Worm (Caenorhabditis elegans) whole organism, L3 larva: ENCODE data around the gene osm-3.

Experiments
- ZK546.5 ChIP-seq: sonication (generic microtip); optimal IDR thresholded peaks from 2 replicates; lab custom pipeline; 2017; ENCODE audit warnings: missing biosample characterization, missing genetic modification characterization
- ama-1 ChIP-seq: fragments of 150-350 bp; optimal IDR thresholded peaks from 2 replicates; lab custom pipeline; 2018
- daf-12 ChIP-seq: fragments of 150-350 bp; optimal IDR thresholded peaks from 2 replicates; lab custom pipeline; 2014; ENCODE audit warnings: missing biosample characterization, missing genetic modification reagents, missing genetic modification characterization
- elt-1 ChIP-seq: fragments of 150-350 bp; optimal IDR thresholded peaks from 2 replicates; lab custom pipeline; 2014; ENCODE audit warnings: missing biosample characterization, missing genetic modification characterization
- elt-2 ChIP-seq: sonication (generic microtip); optimal IDR thresholded peaks from 2 replicates; lab custom pipeline; 2016; ENCODE audit warnings: missing genetic modification reagents, mild to moderate bottlenecking, missing genetic modification characterization, missing compliant biosample characterization
- lin-15B ChIP-seq: fragments of 150-350 bp; optimal IDR thresholded peaks from 2 replicates; lab custom pipeline; 2014; ENCODE audit warnings: missing biosample characterization, missing genetic modification characterization
- nhr-43 ChIP-seq: sonication (generic microtip); optimal IDR thresholded peaks from 2 replicates; lab custom pipeline; 2016; ENCODE audit warnings: mild to moderate bottlenecking, missing genetic modification characterization, missing compliant biosample characterization; ENCODE audit not compliant: poor library complexity, severe bottlenecking
- nhr-76 ChIP-seq: fragments of 150-350 bp; sonication (generic microtip); optimal IDR thresholded peaks from 5 replicates; lab custom pipeline; 2014; ENCODE audit warnings: missing biosample characterization, missing genetic modification characterization
- pha-4 ChIP-seq: fragments of 150-350 bp; optimal IDR thresholded peaks from 2 replicates; lab custom pipeline; 2014; ENCODE audit warnings: missing biosample characterization, missing genetic modification reagents, missing genetic modification characterization
- snpc-4 ChIP-seq: fragments of 150-350 bp; optimal IDR thresholded peaks from 2 replicates; lab custom pipeline; 2014; ENCODE audit warnings: missing biosample characterization, missing genetic modification characterization
- ztf-11 ChIP-seq: fragments of 150-350 bp; optimal IDR thresholded peaks from 2 replicates; lab custom pipeline; 2014; ENCODE audit warnings: missing biosample characterization, missing genetic modification characterization

ce11 chrIV:3832040-3832439 lies 31.2 kb upstream of the osm-3 start:
- TF ChIP-seq snpc-4 (tag; lab: Kevin White, UChicago) (no peak), ama-1 (lab: Kevin White, UChicago) (no peak), elt-2 (tag; lab: Kevin White, UChicago) (no peak), lin-15B (tag; lab: Kevin White, UChicago) (no peak), elt-1 (tag; lab: Kevin White, UChicago) (no peak), ZK546.5 (tag; lab: Kevin White, UChicago) (no peak), ztf-11 (tag; lab: Kevin White, UChicago) (no peak), daf-12 (tag; lab: Kevin White, UChicago) (no peak), pha-4 (tag; lab: Kevin White, UChicago) (no peak), nhr-76 (no peak), nhr-43 (tag; lab: Kevin White, UChicago) (no peak)
